Worm (Caenorhabditis elegans) whole organism, mixed stage, embryonic: ENCODE results near the gene B0416.7.

Experiments
- M03D4.4 ChIP-seq: sonication (generic microtip); optimal IDR thresholded peaks from 2 replicates; lab custom pipeline; 2017; ENCODE audit warnings: mild to moderate bottlenecking, missing genetic modification characterization, missing compliant biosample characterization
- bed-3 ChIP-seq: fragments of 200-800 bp; sonication (Bioruptor generic); optimal IDR thresholded peaks from 3 replicates; lab custom pipeline; 2018; ENCODE audit warnings: mild to moderate bottlenecking, missing genetic modification characterization, moderate library complexity, missing compliant biosample characterization
- blmp-1 ChIP-seq: fragments of 150-350 bp; optimal IDR thresholded peaks from 2 replicates; lab custom pipeline; 2014; ENCODE audit warnings: missing biosample characterization, missing genetic modification characterization
- ceh-39 ChIP-seq: fragments of 150-350 bp; optimal IDR thresholded peaks from 2 replicates; lab custom pipeline; 2014; ENCODE audit warnings: missing biosample characterization, missing genetic modification characterization
- ceh-43 ChIP-seq: fragments of 200-800 bp; sonication (Bioruptor generic); optimal IDR thresholded peaks from 2 replicates; lab custom pipeline; 2018; ENCODE audit warnings: mild to moderate bottlenecking, missing genetic modification characterization, moderate library complexity, missing compliant biosample characterization
- ceh-83 ChIP-seq: fragments of 200-800 bp; sonication (Bioruptor generic); optimal IDR thresholded peaks from 2 replicates; lab custom pipeline; 2018; ENCODE audit warnings: mild to moderate bottlenecking, missing genetic modification characterization, missing compliant biosample characterization
- ces-1 ChIP-seq: fragments of 150-350 bp; optimal IDR thresholded peaks from 2 replicates; lab custom pipeline; 2014; ENCODE audit warnings: missing biosample characterization, missing genetic modification reagents, missing genetic modification characterization
- cnd-1 ChIP-seq: fragments of 200-800 bp; sonication (Bioruptor generic); optimal IDR thresholded peaks from 2 replicates; lab custom pipeline; 2018; ENCODE audit warnings: mild to moderate bottlenecking, missing genetic modification characterization, missing compliant biosample characterization
- drap-1 ChIP-seq: fragments of 200-800 bp; sonication (Bioruptor generic); optimal IDR thresholded peaks from 3 replicates; lab custom pipeline; 2018; ENCODE audit warnings: mild to moderate bottlenecking, missing genetic modification characterization, missing compliant biosample characterization
- elt-1 ChIP-seq: sonication (generic microtip); optimal IDR thresholded peaks from 2 replicates; lab custom pipeline; 2017; ENCODE audit warnings: missing genetic modification characterization, mild to moderate bottlenecking, missing compliant biosample characterization, antibody characterized with exemption, moderate library complexity, borderline replicate concordance; ENCODE audit not compliant: insufficient read depth
- elt-3 ChIP-seq: fragments of 150-350 bp; optimal IDR thresholded peaks from 2 replicates; lab custom pipeline; 2014; ENCODE audit warnings: missing biosample characterization, missing genetic modification characterization
- flh-1 ChIP-seq: fragments of 200-800 bp; sonication (Bioruptor generic); optimal IDR thresholded peaks from 2 replicates; lab custom pipeline; 2018; ENCODE audit warnings: mild to moderate bottlenecking, missing genetic modification characterization, moderate library complexity, missing compliant biosample characterization
- ham-2 ChIP-seq: fragments of 200-800 bp; sonication (Bioruptor generic); optimal IDR thresholded peaks from 2 replicates; lab custom pipeline; 2018; ENCODE audit warnings: mild to moderate bottlenecking, missing genetic modification characterization, missing compliant biosample characterization
- hlh-1 ChIP-seq: fragments of 150-350 bp; optimal IDR thresholded peaks from 2 replicates; lab custom pipeline; 2014; ENCODE audit warnings: missing biosample characterization, missing genetic modification reagents, missing genetic modification characterization
- lin-13 ChIP-seq: fragments of 150-350 bp; optimal IDR thresholded peaks from 2 replicates; lab custom pipeline; 2014; ENCODE audit warnings: missing biosample characterization, missing genetic modification characterization
- lin-32 ChIP-seq: fragments of 200-800 bp; sonication (Bioruptor generic); optimal IDR thresholded peaks from 2 replicates; lab custom pipeline; 2018; ENCODE audit warnings: mild to moderate bottlenecking, missing genetic modification characterization, missing compliant biosample characterization
- lsy-2 ChIP-seq: fragments of 150-350 bp; optimal IDR thresholded peaks from 2 replicates; lab custom pipeline; 2014; ENCODE audit warnings: missing biosample characterization, missing genetic modification characterization
- mab-5 ChIP-seq: fragments of 150-350 bp; optimal IDR thresholded peaks from 2 replicates; lab custom pipeline; 2014; ENCODE audit warnings: missing biosample characterization, missing genetic modification characterization
- mep-1 ChIP-seq: fragments of 150-350 bp; optimal IDR thresholded peaks from 2 replicates; lab custom pipeline; 2017; ENCODE audit warnings: missing biosample characterization, missing genetic modification reagents, missing genetic modification characterization, inconsistent platforms
- mls-2 ChIP-seq: sonication (generic microtip); optimal IDR thresholded peaks from 2 replicates; lab custom pipeline; 2016; ENCODE audit warnings: mild to moderate bottlenecking, missing genetic modification characterization, moderate library complexity, missing compliant biosample characterization
- nhr-12 ChIP-seq: fragments of 150-350 bp; optimal IDR thresholded peaks from 2 replicates; lab custom pipeline; 2014; ENCODE audit warnings: missing biosample characterization, missing genetic modification characterization
- nhr-2 ChIP-seq: fragments of 150-350 bp; optimal IDR thresholded peaks from 2 replicates; lab custom pipeline; 2014; ENCODE audit warnings: missing biosample characterization, missing genetic modification characterization
- nhr-237 ChIP-seq: fragments of 150-350 bp; optimal IDR thresholded peaks from 2 replicates; lab custom pipeline; 2014; ENCODE audit warnings: missing biosample characterization, missing genetic modification characterization
- nhr-28 ChIP-seq: fragments of 150-350 bp; optimal IDR thresholded peaks from 2 replicates; lab custom pipeline; 2014; ENCODE audit warnings: missing biosample characterization, missing genetic modification characterization
- nhr-76 ChIP-seq: sonication (generic microtip); optimal IDR thresholded peaks from 2 replicates; lab custom pipeline; 2017; ENCODE audit warnings: missing biosample characterization, missing genetic modification characterization
- pha-4 ChIP-seq: fragments of 150-350 bp; optimal IDR thresholded peaks from 2 replicates; lab custom pipeline; 2018; ENCODE audit warnings: missing biosample characterization, missing genetic modification reagents, missing genetic modification characterization
- sem-2 ChIP-seq: fragments of 200-800 bp; sonication (Bioruptor generic); optimal IDR thresholded peaks from 2 replicates; lab custom pipeline; 2018; ENCODE audit warnings: mild to moderate bottlenecking, missing genetic modification characterization, missing compliant biosample characterization
- snpc-4 ChIP-seq: fragments of 150-350 bp; optimal IDR thresholded peaks from 2 replicates; lab custom pipeline; 2014; ENCODE audit warnings: missing biosample characterization, missing genetic modification characterization
- sptf-1 ChIP-seq: sonication (generic microtip); optimal IDR thresholded peaks from 2 replicates; lab custom pipeline; 2017; ENCODE audit warnings: mild to moderate bottlenecking, missing genetic modification characterization, moderate library complexity, missing compliant biosample characterization
- tbx-8 ChIP-seq: fragments of 200-800 bp; sonication (Bioruptor generic); optimal IDR thresholded peaks from 2 replicates; lab custom pipeline; 2018; ENCODE audit warnings: mild to moderate bottlenecking, missing genetic modification characterization, moderate library complexity, missing compliant biosample characterization
- unc-120 ChIP-seq: sonication (generic microtip); optimal IDR thresholded peaks from 2 replicates; lab custom pipeline; 2017; ENCODE audit warnings: missing genetic modification characterization, missing compliant biosample characterization; ENCODE audit not compliant: poor library complexity, severe bottlenecking
- unc-39 ChIP-seq: fragments of 150-350 bp; optimal IDR thresholded peaks from 2 replicates; lab custom pipeline; 2014; ENCODE audit warnings: missing biosample characterization, missing genetic modification characterization
- unc-62 ChIP-seq: fragments of 150-350 bp; optimal IDR thresholded peaks from 2 replicates; lab custom pipeline; 2014; ENCODE audit warnings: missing biosample characterization, missing genetic modification reagents, missing genetic modification characterization
- zip-8 ChIP-seq: fragments of 150-350 bp; optimal IDR thresholded peaks from 2 replicates; lab custom pipeline; 2014; ENCODE audit warnings: missing biosample characterization, missing genetic modification characterization
- ztf-11 ChIP-seq: fragments of 150-350 bp; optimal IDR thresholded peaks from 2 replicates; lab custom pipeline; 2014; ENCODE audit warnings: missing biosample characterization, missing genetic modification characterization

Gene B0416.7

DNA sequence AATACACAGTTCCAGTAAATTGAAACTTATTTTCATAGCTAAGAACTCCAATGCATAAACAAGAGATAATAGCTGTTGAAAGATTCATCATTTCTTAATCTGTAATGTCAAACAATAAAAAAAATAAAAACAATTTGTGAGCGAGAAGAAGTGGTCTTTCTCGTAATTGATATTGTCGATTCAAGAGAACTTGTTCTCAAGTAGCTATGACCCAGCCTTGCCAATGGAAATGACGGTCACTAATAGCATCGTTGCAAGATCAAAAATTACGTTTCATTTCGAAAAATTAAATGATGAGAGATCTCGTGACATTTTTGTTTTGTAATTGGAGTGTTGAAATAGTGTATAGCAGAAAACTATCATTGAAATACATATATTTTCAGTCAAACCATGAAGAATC is at the start of gene B0416.7:
Gene B0416.7 (minus strand): TSS at position 101 of the 400 bp plus-strand sequence.
- no peak for TF ChIP-seq M03D4.4 (tag; lab: Kevin White, UChicago)
- no peak for TF ChIP-seq blmp-1
- no peak for TF ChIP-seq ztf-11 (tag; lab: Kevin White, UChicago)
- no peak for TF ChIP-seq snpc-4 (tag; lab: Kevin White, UChicago)
- TF ChIP-seq unc-39 (tag; lab: Kevin White, UChicago) = no peak
- no peak for TF ChIP-seq lin-32 (GFP tag; lab: Kevin White, UChicago)
- TF ChIP-seq sem-2 = no peak
- TF ChIP-seq sptf-1 (tag; lab: Kevin White, UChicago) = no peak
- TF ChIP-seq tbx-8 (GFP tag; lab: Kevin White, UChicago) = no peak
- no peak for TF ChIP-seq ceh-83 (GFP tag; lab: Kevin White, UChicago)
- TF ChIP-seq zip-8 (tag; lab: Kevin White, UChicago) = no peak
- no peak for TF ChIP-seq nhr-28 (tag; lab: Kevin White, UChicago)
- TF ChIP-seq mep-1 (tag; lab: Kevin White, UChicago) = no peak
- TF ChIP-seq lin-13 (tag; lab: Kevin White, UChicago) = no peak
- TF ChIP-seq nhr-2 (tag; lab: Kevin White, UChicago) = no peak

DNA sequence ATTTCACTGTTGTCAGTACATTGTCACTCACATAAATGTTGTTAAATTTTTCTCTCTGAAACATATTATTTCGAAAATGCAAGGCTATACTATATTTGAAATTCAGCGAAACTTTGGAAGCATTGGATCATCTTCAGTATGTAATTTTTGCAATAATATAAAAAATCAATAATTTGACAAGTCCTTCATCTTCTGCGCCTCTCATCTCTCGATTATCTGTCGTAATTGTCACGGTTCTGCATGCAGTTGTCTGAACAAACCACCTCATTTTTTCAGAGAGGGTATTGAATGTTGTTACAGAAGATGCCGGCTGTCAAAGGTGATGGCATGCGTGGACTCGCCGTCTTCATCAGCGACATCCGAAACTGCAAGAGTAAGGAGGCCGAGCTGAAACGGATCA is 40.6 kb upstream of the B0416.7 start, which contains the start of gene apa-2:
Gene apa-2 (plus strand): TSS at position 301 of the 400 bp plus-strand sequence.
- TF ChIP-seq mep-1 (tag; lab: Kevin White, UChicago) (no peak), nhr-76 (tag; lab: Kevin White, UChicago) (no peak), lin-32 (GFP tag; lab: Kevin White, UChicago) (no peak), ceh-43 (GFP tag; lab: Kevin White, UChicago) (no peak), elt-3 (tag; lab: Kevin White, UChicago) (no peak), hlh-1 (tag; lab: Kevin White, UChicago) (no peak), sptf-1 (tag; lab: Kevin White, UChicago) (no peak), ham-2 (GFP tag; lab: Kevin White, UChicago) (no peak), cnd-1 (no peak), M03D4.4 (tag; lab: Kevin White, UChicago) (no peak)

- no peak for TF ChIP-seq nhr-12 (tag; lab: Kevin White, UChicago)
- TF ChIP-seq unc-120 = peak; percentile 33
- TF ChIP-seq cnd-1 = peak; percentile 37
- no peak for TF ChIP-seq nhr-237
- no peak for TF ChIP-seq elt-3 (tag; lab: Kevin White, UChicago)
- peak; percentile 66 for TF ChIP-seq lin-13 (tag; lab: Kevin White, UChicago)
- no peak for TF ChIP-seq nhr-2 (tag; lab: Kevin White, UChicago)
- TF ChIP-seq nhr-76 (tag; lab: Kevin White, UChicago) = no peak
- peak; percentile 61 for TF ChIP-seq M03D4.4 (tag; lab: Kevin White, UChicago)
- TF ChIP-seq mep-1 (tag; lab: Kevin White, UChicago) = peak; percentile 86
- no peak for TF ChIP-seq ceh-83 (GFP tag; lab: Kevin White, UChicago)
- peak; percentile 72 for TF ChIP-seq drap-1
- TF ChIP-seq hlh-1 (tag; lab: Kevin White, UChicago) = peak; percentile 32
- no peak for TF ChIP-seq ceh-39 (tag; lab: Kevin White, UChicago)
- no peak for TF ChIP-seq blmp-1
- TF ChIP-seq flh-1 = peak; percentile 4
- peak; percentile 77 for TF ChIP-seq ces-1 (GFP tag; lab: Kevin White, UChicago)
- no peak for TF ChIP-seq mab-5
- TF ChIP-seq sem-2 = peak; percentile 21
- no peak for TF ChIP-seq unc-39 (tag; lab: Kevin White, UChicago)
- no peak for TF ChIP-seq lsy-2 (tag; lab: Kevin White, UChicago)
- no peak for TF ChIP-seq snpc-4 (tag; lab: Kevin White, UChicago)
- peak; percentile 66 for TF ChIP-seq mls-2 (tag; lab: Kevin White, UChicago)
- TF ChIP-seq elt-1 = no peak
- TF ChIP-seq lin-32 (GFP tag; lab: Kevin White, UChicago) = no peak
- TF ChIP-seq pha-4 (tag; lab: Kevin White, UChicago) = peak; percentile 69
- no peak for TF ChIP-seq ceh-43 (GFP tag; lab: Kevin White, UChicago)
- no peak for TF ChIP-seq bed-3 (GFP tag; lab: Kevin White, UChicago)
- TF ChIP-seq unc-62 (GFP tag; lab: Kevin White, UChicago) = no peak
- peak; percentile 17 for TF ChIP-seq tbx-8 (GFP tag; lab: Kevin White, UChicago)
- peak; percentile 21 for TF ChIP-seq ham-2 (GFP tag; lab: Kevin White, UChicago)
- TF ChIP-seq sptf-1 (tag; lab: Kevin White, UChicago) = peak; percentile 81
- TF ChIP-seq zip-8 (tag; lab: Kevin White, UChicago) = no peak
- TF ChIP-seq nhr-28 (tag; lab: Kevin White, UChicago) = no peak
- TF ChIP-seq ztf-11 (tag; lab: Kevin White, UChicago) = no peak
- TF ChIP-seq, all 35 proteins: peak for 15
Observed at ce11 chrX:9337832-9338231, 40.1 kb upstream of the B0416.7 start.
